Fruit fly (Drosophila melanogaster) whole organism, embryonic: Measurements from ENCODE around the gene CG15930.

Experiments used
- Aef1 ChIP-seq: fragments of 200-800 bp; sonication (Bioruptor generic); IDR thresholded peaks from 3 replicates; pipeline ENCODE4 v1.3.6; 2022; ENCODE audit warnings: missing biosample characterization, missing genetic modification characterization
- Asciz ChIP-seq: fragments of 200-800 bp; sonication (Bioruptor generic); optimal IDR thresholded peaks from 2 replicates; lab custom pipeline; 2017; ENCODE audit warnings: missing biosample characterization, mild to moderate bottlenecking, missing genetic modification characterization, missing genetic modification reagents
- CG10366 ChIP-seq: fragments of 200-800 bp; sonication (Bioruptor generic); IDR thresholded peaks from 2 replicates; pipeline ENCODE4 v1.3.6; 2022; ENCODE audit warnings: missing biosample characterization, missing genetic modification characterization
- CG10565 ChIP-seq: fragments of 200-800 bp; sonication (Bioruptor generic); optimal IDR thresholded peaks from 3 replicates; lab custom pipeline; 2016; ENCODE audit warnings: missing biosample characterization, mild to moderate bottlenecking, missing genetic modification characterization
- CG13287 ChIP-seq: fragments of 200-800 bp; sonication (Bioruptor generic); IDR thresholded peaks from 2 replicates; pipeline ENCODE4 v1.3.6; 2022; ENCODE audit warnings: missing biosample characterization, missing genetic modification characterization; ENCODE audit not compliant: partially characterized antibody
- CG13424 ChIP-seq: fragments of 200-800 bp; sonication (Bioruptor generic); optimal IDR thresholded peaks from 2 replicates; lab custom pipeline; 2019; ENCODE audit warnings: missing biosample characterization, mild to moderate bottlenecking, missing genetic modification characterization, moderate library complexity
- CG14050 ChIP-seq: fragments of 200-800 bp; sonication (Bioruptor generic); IDR thresholded peaks from 3 replicates; pipeline ENCODE4 v1.3.6; 2022; ENCODE audit warnings: missing biosample characterization, missing genetic modification characterization
- CG16813 ChIP-seq: fragments of 200-800 bp; sonication (Bioruptor generic); IDR thresholded peaks from 3 replicates; pipeline ENCODE4 v1.3.6; 2022; ENCODE audit warnings: missing biosample characterization, missing genetic modification characterization; ENCODE audit not compliant: partially characterized antibody
- CG17568 ChIP-seq: fragments of 200-800 bp; sonication (Bioruptor generic); optimal IDR thresholded peaks from 2 replicates; lab custom pipeline; 2018; ENCODE audit warnings: missing biosample characterization, mild to moderate bottlenecking, missing genetic modification characterization, moderate library complexity
- CG34422 ChIP-seq: fragments of 200-800 bp; sonication (Bioruptor generic); IDR thresholded peaks from 3 replicates; pipeline ENCODE4 v1.3.6; 2022; ENCODE audit warnings: missing biosample characterization, missing genetic modification characterization
- CG3838 ChIP-seq: fragments of 200-800 bp; sonication (Bioruptor generic); optimal IDR thresholded peaks from 3 replicates; lab custom pipeline; 2016; ENCODE audit warnings: missing biosample characterization, missing genetic modification characterization
- CG7271 ChIP-seq: fragments of 200-800 bp; sonication (Bioruptor generic); optimal IDR thresholded peaks from 2 replicates; lab custom pipeline; 2018; ENCODE audit warnings: missing biosample characterization, mild to moderate bottlenecking, missing genetic modification characterization, moderate library complexity
- CG7963 ChIP-seq: fragments of 200-800 bp; sonication (Bioruptor generic); IDR thresholded peaks from 3 replicates; pipeline ENCODE4 v1.3.6; 2022; ENCODE audit warnings: missing biosample characterization, missing genetic modification characterization; ENCODE audit not compliant: partially characterized antibody
- CG9215 ChIP-seq: fragments of 200-800 bp; sonication (Bioruptor generic); IDR thresholded peaks from 2 replicates; pipeline ENCODE4 v1.3.6; 2022; ENCODE audit warnings: missing biosample characterization, missing genetic modification characterization
- CkIIα-i1 ChIP-seq: fragments of 200-800 bp; sonication (Bioruptor generic); IDR thresholded peaks from 2 replicates; pipeline ENCODE4 v1.3.6; 2022; ENCODE audit warnings: missing biosample characterization, missing genetic modification characterization
- Fer3 ChIP-seq: fragments of 200-800 bp; sonication (Bioruptor generic); optimal IDR thresholded peaks from 2 replicates; lab custom pipeline; 2018; ENCODE audit warnings: missing biosample characterization, mild to moderate bottlenecking, missing genetic modification characterization, moderate library complexity
- Gsc ChIP-seq: fragments of 200-800 bp; sonication (Bioruptor generic); IDR thresholded peaks from 2 replicates; pipeline ENCODE4 v1.3.6; 2022; ENCODE audit warnings: missing biosample characterization, missing genetic modification characterization
- H2.0 ChIP-seq: fragments of 200-800 bp; sonication (Bioruptor generic); IDR thresholded peaks from 2 replicates; pipeline ENCODE4 v1.3.6; 2022; ENCODE audit warnings: missing biosample characterization, missing genetic modification characterization
- Hr3 ChIP-seq: fragments of 200-800 bp; sonication (Bioruptor generic); optimal IDR thresholded peaks from 3 replicates; lab custom pipeline; 2016; ENCODE audit warnings: missing biosample characterization, missing genetic modification characterization
- Nf-YC ChIP-seq: fragments of 200-800 bp; optimal IDR thresholded peaks from 3 replicates; lab custom pipeline; 2019; ENCODE audit warnings: missing biosample characterization, mild to moderate bottlenecking, missing genetic modification characterization, moderate library complexity
- NfI ChIP-seq: fragments of 200-800 bp; sonication (Bioruptor generic); optimal IDR thresholded peaks from 3 replicates; lab custom pipeline; 2018; ENCODE audit warnings: missing biosample characterization, mild to moderate bottlenecking, missing genetic modification characterization, moderate library complexity
- Pdp1 ChIP-seq, 2 experiments: fragments of 200-800 bp; sonication (Bioruptor generic); optimal IDR thresholded peaks; 3 replicates each; lab custom pipeline; 2016; ENCODE audit warnings: missing biosample characterization in 2 of 2, missing genetic modification characterization in 2 of 2, mild to moderate bottlenecking in 1 of 2, moderate library complexity in 1 of 2
- Side ChIP-seq: fragments of 200-800 bp; sonication (Bioruptor generic); optimal IDR thresholded peaks from 2 replicates; lab custom pipeline; 2016; ENCODE audit warnings: missing biosample characterization, missing genetic modification characterization
- Sry-β ChIP-seq: fragments of 200-800 bp; sonication (Bioruptor generic); optimal IDR thresholded peaks from 2 replicates; lab custom pipeline; 2018; ENCODE audit warnings: missing biosample characterization, mild to moderate bottlenecking, missing genetic modification characterization, moderate library complexity
- ac ChIP-seq: fragments of 200-800 bp; sonication (Bioruptor generic); optimal IDR thresholded peaks from 3 replicates; lab custom pipeline; 2017; ENCODE audit warnings: missing biosample characterization, mild to moderate bottlenecking, missing genetic modification characterization
- ap ChIP-seq: fragments of 200-800 bp; sonication (Bioruptor generic); IDR thresholded peaks from 2 replicates; pipeline ENCODE4 v1.3.6; 2022; ENCODE audit warnings: missing biosample characterization, missing genetic modification characterization
- ase ChIP-seq: fragments of 200-800 bp; sonication (Bioruptor generic); IDR thresholded peaks from 3 replicates; pipeline ENCODE4 v1.3.6; 2022; ENCODE audit warnings: missing biosample characterization, missing genetic modification characterization
- crp ChIP-seq, 2 experiments: fragments of 200-800 bp; sonication (Bioruptor generic); optimal IDR thresholded peaks; 2 replicates in 1 of 2; 3 replicates in 1 of 2; lab custom pipeline; 2017; ENCODE audit warnings: missing biosample characterization in 2 of 2, missing genetic modification characterization in 2 of 2, mild to moderate bottlenecking in 1 of 2, moderate library complexity in 1 of 2
- dan ChIP-seq: fragments of 200-800 bp; sonication (Bioruptor generic); IDR thresholded peaks from 2 replicates; pipeline ENCODE4 v1.3.6; 2022; ENCODE audit warnings: missing biosample characterization, missing genetic modification characterization
- dimm ChIP-seq: fragments of 200-800 bp; sonication (Bioruptor generic); IDR thresholded peaks from 2 replicates; pipeline ENCODE4 v1.3.6; 2022; ENCODE audit warnings: missing biosample characterization, missing genetic modification characterization
- dm ChIP-seq: fragments of 200-800 bp; sonication (Bioruptor generic); optimal IDR thresholded peaks from 3 replicates; lab custom pipeline; 2016; ENCODE audit warnings: missing biosample characterization, missing genetic modification characterization
- emc ChIP-seq: fragments of 200-800 bp; sonication (Bioruptor generic); optimal IDR thresholded peaks from 2 replicates; lab custom pipeline; 2016; ENCODE audit warnings: missing biosample characterization, missing genetic modification characterization
- esg ChIP-seq: fragments of 200-800 bp; sonication (Bioruptor generic); conservative IDR thresholded peaks from 2 replicates; pipeline ENCODE4 v1.3.6; 2022; ENCODE audit warnings: missing biosample characterization, missing genetic modification characterization
- ftz-f1 ChIP-seq: fragments of 200-800 bp; sonication (Bioruptor generic); optimal IDR thresholded peaks from 2 replicates; lab custom pipeline; 2016; ENCODE audit warnings: missing biosample characterization, missing genetic modification characterization
- gfzf ChIP-seq: fragments of 200-800 bp; sonication (Bioruptor generic); optimal IDR thresholded peaks from 2 replicates; lab custom pipeline; 2016; ENCODE audit warnings: missing biosample characterization, mild to moderate bottlenecking, missing genetic modification characterization, moderate library complexity
- grau ChIP-seq: fragments of 200-800 bp; optimal IDR thresholded peaks from 3 replicates; lab custom pipeline; 2019; ENCODE audit warnings: missing biosample characterization, mild to moderate bottlenecking, missing genetic modification characterization, moderate library complexity
- gro ChIP-seq: fragments of 200-800 bp; sonication (Bioruptor generic); optimal IDR thresholded peaks from 2 replicates; lab custom pipeline; 2016; ENCODE audit warnings: missing biosample characterization, missing genetic modification characterization
- gsb ChIP-seq: fragments of 200-800 bp; sonication (Bioruptor generic); IDR thresholded peaks from 2 replicates; pipeline ENCODE4 v1.3.6; 2022; ENCODE audit warnings: missing biosample characterization, missing genetic modification characterization
- hbn ChIP-seq: fragments of 200-800 bp; sonication (Bioruptor generic); IDR thresholded peaks from 2 replicates; pipeline ENCODE4 v1.3.6; 2022; ENCODE audit warnings: missing biosample characterization, missing genetic modification characterization; ENCODE audit not compliant: partially characterized antibody
- lab ChIP-seq: fragments of 200-800 bp; sonication (Bioruptor generic); optimal IDR thresholded peaks from 3 replicates; lab custom pipeline; 2017; ENCODE audit warnings: missing biosample characterization, missing genetic modification characterization, mild to moderate bottlenecking, moderate library complexity, missing genetic modification reagents
- lbe ChIP-seq: fragments of 200-800 bp; sonication (Bioruptor generic); optimal IDR thresholded peaks from 2 replicates; lab custom pipeline; 2016; ENCODE audit warnings: missing biosample characterization, mild to moderate bottlenecking, missing genetic modification characterization
- lola ChIP-seq, 3 experiments: fragments of >200 bp in 2 of 3; fragments of 200-800 bp in 1 of 3; sonication (Bioruptor generic) in 1 of 3; optimal IDR thresholded peaks; 2 replicates each; lab custom pipeline; 2017 to 2019; ENCODE audit warnings: missing biosample characterization in 3 of 3, missing genetic modification characterization in 3 of 3, mild to moderate bottlenecking in 1 of 3, moderate library complexity in 1 of 3
- luna ChIP-seq: fragments of 200-800 bp; sonication (Bioruptor generic); optimal IDR thresholded peaks from 2 replicates; lab custom pipeline; 2016; ENCODE audit warnings: missing biosample characterization, missing genetic modification characterization
- pan ChIP-seq, 4 experiments: fragments of >200 bp in 3 of 4; fragments of 200-800 bp in 1 of 4; sonication (Bioruptor generic) in 1 of 4; optimal IDR thresholded peaks in 3 of 4; IDR thresholded peaks in 1 of 4; 2 replicates each; pipeline versions ENCODE4 v1.3.6 to Lab custom; 2017 to 2022; ENCODE audit warnings: missing biosample characterization in 2 of 4, missing genetic modification characterization in 2 of 4, mixed read lengths in 1 of 4
- pita ChIP-seq: fragments of 200-800 bp; sonication (Bioruptor generic); optimal IDR thresholded peaks from 2 replicates; lab custom pipeline; 2017; ENCODE audit warnings: missing biosample characterization, mild to moderate bottlenecking, missing genetic modification characterization
- pros ChIP-seq: fragments of 200-800 bp; sonication (Bioruptor generic); optimal IDR thresholded peaks from 3 replicates; lab custom pipeline; 2019; ENCODE audit warnings: missing biosample characterization, mild to moderate bottlenecking, missing genetic modification characterization, moderate library complexity
- ro ChIP-seq: fragments of 200-800 bp; sonication (Bioruptor generic); IDR thresholded peaks from 2 replicates; pipeline ENCODE4 v1.3.6; 2022; ENCODE audit warnings: missing biosample characterization, missing genetic modification characterization
- vnd ChIP-seq: fragments of 200-800 bp; sonication (Bioruptor generic); IDR thresholded peaks from 3 replicates; pipeline ENCODE4 v1.3.6; 2022; ENCODE audit warnings: missing biosample characterization, missing genetic modification characterization; ENCODE audit not compliant: partially characterized antibody
- zfh2 ChIP-seq: fragments of 200-800 bp; sonication (Bioruptor generic); optimal IDR thresholded peaks from 2 replicates; lab custom pipeline; 2016; ENCODE audit warnings: missing biosample characterization, missing genetic modification characterization

CG15930 gene

dm6 chrX:5332259-5332862 is 15.3 kb upstream of the CG15930 start, which contains the start of gene CanB (continued):
- TF ChIP-seq vnd (peak; percentile 53; the same call in 1 of the 3 replicates), esg (GFP tag; lab: Robert Waterston, UW) (no peak), dan (GFP tag; lab: Robert Waterston, UW) (no peak), Aef1 (GFP tag; lab: Robert Waterston, UW) (no peak), CG3838 (GFP tag; lab: Kevin White, UChicago) (no peak), ftz-f1 (GFP tag; lab: Kevin White, UChicago) (peak; percentile 17), lola (GFP tag; optimal IDR thresholded peaks at IDR 0.05; lab: Kevin White, UChicago) (no peak), NfI (GFP tag; lab: Kevin White, UChicago) (no peak), grau (tag; lab: Kevin White, UChicago) (no peak), zfh2 (no peak), CG9215 (GFP tag; lab: Robert Waterston, UW) (no peak), Hr3 (no peak), CG13424 (no peak), dm (GFP tag; lab: Kevin White, UChicago) (no peak), Asciz (GFP tag; lab: Kevin White, UChicago) (no peak), pan (optimal IDR thresholded peaks at IDR 0.05; lab: Kevin White, UChicago) (no peak), pan (GFP tag; optimal IDR thresholded peaks at IDR 0.05 in 1 of 2, IDR thresholded peaks at IDR 0.05 in 1 of 2) (no peak), CG10565 (GFP tag; lab: Kevin White, UChicago) (no peak), CG16813 (GFP tag; lab: Robert Waterston, UW) (peak; percentile 75), ro (GFP tag; lab: Robert Waterston, UW) (no peak), Side (no peak), Sry-β (GFP tag; lab: Kevin White, UChicago) (no peak), pros (GFP tag; lab: Kevin White, UChicago) (no peak), crp (GFP tag; optimal IDR thresholded peaks at IDR 0.05; lab: Kevin White, UChicago) (peak in 1 of 2 experiments; percentile 46), gro (GFP tag; lab: Kevin White, UChicago) (peak; percentile 31), gfzf (GFP tag; lab: Kevin White, UChicago) (peak; percentile 68), pita (no peak), CkIIα-i1 (no peak), dimm (no peak), CG17568 (no peak), CG7963 (0 out of 3 replicates have a peak, but pooled peaks have one; percentile 5), CG13287 (GFP tag; lab: Robert Waterston, UW) (peak; percentile 67), CG10366 (GFP tag; lab: Robert Waterston, UW) (no peak), Fer3 (tag; lab: Kevin White, UChicago) (peak; percentile 8), H2.0 (no peak), Nf-YC (tag; lab: Kevin White, UChicago) (no peak), CG34422 (GFP tag; lab: Robert Waterston, UW) (no peak), Gsc (GFP tag; lab: Robert Waterston, UW) (no peak), lbe (GFP tag; lab: Kevin White, UChicago) (no peak), ase (GFP tag; lab: Robert Waterston, UW) (no peak), lab (GFP tag; lab: Kevin White, UChicago) (no peak), ap (GFP tag; lab: Robert Waterston, UW) (no peak), gsb (GFP tag; lab: Robert Waterston, UW) (no peak), CG7271 (tag; lab: Kevin White, UChicago) (no peak), Pdp1 (GFP tag; optimal IDR thresholded peaks at IDR 0.05; lab: Kevin White, UChicago) (no peak), luna (GFP tag; lab: Kevin White, UChicago) (no peak), ac (GFP tag; lab: Kevin White, UChicago) (no peak), emc (GFP tag; lab: Kevin White, UChicago) (no peak), hbn (GFP tag; lab: Robert Waterston, UW) (peak; percentile 52; the same call in 1 of the 2 replicates), CG14050 (no peak)
